Fruit fly (Drosophila melanogaster) whole organism, embryonic: ENCODE measurements around the gene CG5498.

Source experiments
- B-H1 ChIP-seq: fragments of 200-800 bp; sonication (Bioruptor generic); IDR thresholded peaks from 3 replicates; pipeline ENCODE4 v1.3.6; 2022; ENCODE audit warnings: missing biosample characterization, missing genetic modification characterization
- CG10979 ChIP-seq: fragments of 200-800 bp; sonication (Bioruptor generic); optimal IDR thresholded peaks from 2 replicates; lab custom pipeline; 2018; ENCODE audit warnings: missing biosample characterization, mild to moderate bottlenecking, missing genetic modification characterization, moderate library complexity
- CG12219 ChIP-seq: fragments of 200-800 bp; sonication (Bioruptor generic); optimal IDR thresholded peaks from 3 replicates; lab custom pipeline; 2018; ENCODE audit warnings: missing biosample characterization, mild to moderate bottlenecking, missing genetic modification characterization
- CG12236 ChIP-seq: fragments of 200-800 bp; sonication (Bioruptor generic); optimal IDR thresholded peaks from 2 replicates; lab custom pipeline; 2016; ENCODE audit warnings: missing biosample characterization, missing genetic modification characterization
- CG12391 ChIP-seq: fragments of 200-800 bp; sonication (Bioruptor generic); optimal IDR thresholded peaks from 3 replicates; lab custom pipeline; 2018; ENCODE audit warnings: missing biosample characterization, mild to moderate bottlenecking, missing genetic modification characterization, moderate library complexity
- CG12769 ChIP-seq: fragments of 200-800 bp; sonication (Bioruptor generic); optimal IDR thresholded peaks from 2 replicates; lab custom pipeline; 2019; ENCODE audit warnings: missing biosample characterization, mild to moderate bottlenecking, missing genetic modification characterization, moderate library complexity
- CG13624 ChIP-seq: fragments of 200-800 bp; sonication (Bioruptor generic); optimal IDR thresholded peaks from 2 replicates; lab custom pipeline; 2016; ENCODE audit warnings: missing biosample characterization, missing genetic modification characterization
- CG14014 ChIP-seq: fragments of 200-800 bp; sonication (Bioruptor generic); IDR thresholded peaks from 2 replicates; pipeline ENCODE4 v1.3.6; 2022; ENCODE audit warnings: missing biosample characterization, missing genetic modification characterization
- CG15479 ChIP-seq: fragments of 200-800 bp; sonication (Bioruptor generic); optimal IDR thresholded peaks from 3 replicates; lab custom pipeline; 2019; ENCODE audit warnings: missing biosample characterization, mild to moderate bottlenecking, missing genetic modification characterization, moderate library complexity
- CG17385 ChIP-seq: fragments of 200-800 bp; sonication (Bioruptor generic); optimal IDR thresholded peaks from 3 replicates; lab custom pipeline; 2018; ENCODE audit warnings: missing biosample characterization, mild to moderate bottlenecking, missing genetic modification characterization
- CG17912 ChIP-seq: fragments of 200-800 bp; sonication (Bioruptor generic); optimal IDR thresholded peaks from 2 replicates; lab custom pipeline; 2018; ENCODE audit warnings: missing biosample characterization, mild to moderate bottlenecking, missing genetic modification characterization
- CG18619 ChIP-seq: fragments of 200-800 bp; sonication (Bioruptor generic); optimal IDR thresholded peaks from 3 replicates; lab custom pipeline; 2017; ENCODE audit warnings: missing biosample characterization, mild to moderate bottlenecking, missing genetic modification characterization
- CG2129 ChIP-seq: fragments of 200-800 bp; sonication (Bioruptor generic); IDR thresholded peaks from 2 replicates; pipeline ENCODE4 v1.3.6; 2022; ENCODE audit warnings: missing biosample characterization, missing genetic modification characterization; ENCODE audit not compliant: partially characterized antibody
- CG31365 ChIP-seq: fragments of 200-800 bp; sonication (Bioruptor generic); optimal IDR thresholded peaks from 2 replicates; lab custom pipeline; 2018; ENCODE audit warnings: missing biosample characterization, mild to moderate bottlenecking, missing genetic modification characterization
- CG34224 ChIP-seq: fragments of 200-800 bp; sonication (Bioruptor generic); IDR thresholded peaks from 3 replicates; pipeline ENCODE4 v1.3.6; 2022; ENCODE audit warnings: missing biosample characterization, missing genetic modification characterization; ENCODE audit not compliant: partially characterized antibody
- CG42726 ChIP-seq: fragments of 200-800 bp; sonication (Bioruptor generic); IDR thresholded peaks from 2 replicates; pipeline ENCODE4 v1.3.6; 2022; ENCODE audit warnings: missing biosample characterization, missing genetic modification characterization; ENCODE audit not compliant: partially characterized antibody
- CG4730 ChIP-seq: fragments of 200-800 bp; sonication (Bioruptor generic); IDR thresholded peaks from 2 replicates; pipeline ENCODE4 v1.3.6; 2022; ENCODE audit warnings: missing biosample characterization, missing genetic modification characterization
- CG5180 ChIP-seq: fragments of 200-800 bp; sonication (Bioruptor generic); optimal IDR thresholded peaks from 3 replicates; lab custom pipeline; 2017; ENCODE audit warnings: missing biosample characterization, missing genetic modification characterization, mild to moderate bottlenecking, moderate library complexity, missing genetic modification reagents
- CG6254 ChIP-seq: fragments of 200-800 bp; sonication (Bioruptor generic); optimal IDR thresholded peaks from 3 replicates; lab custom pipeline; 2017; ENCODE audit warnings: mild to moderate bottlenecking, missing biosample characterization, missing genetic modification reagents, missing genetic modification characterization
- CG7987 ChIP-seq: fragments of 200-800 bp; sonication (Bioruptor generic); optimal IDR thresholded peaks from 2 replicates; lab custom pipeline; 2018; ENCODE audit warnings: missing biosample characterization, mild to moderate bottlenecking, missing genetic modification characterization, moderate library complexity
- CHES-1-like ChIP-seq: fragments of 200-800 bp; sonication (Bioruptor generic); optimal IDR thresholded peaks from 2 replicates; lab custom pipeline; 2016; ENCODE audit warnings: missing biosample characterization, missing genetic modification characterization
- CTCF ChIP-seq: fragments of 200-800 bp; sonication (Bioruptor generic); optimal IDR thresholded peaks from 2 replicates; lab custom pipeline; 2017; ENCODE audit warnings: missing biosample characterization, mild to moderate bottlenecking, missing genetic modification characterization, moderate library complexity
- D ChIP-seq, 2 experiments: fragments of 200-800 bp in 1 of 2; fragments of >200 bp in 1 of 2; sonication (Bioruptor generic) in 1 of 2; optimal IDR thresholded peaks; 2 replicates in 1 of 2; 3 replicates in 1 of 2; lab custom pipeline; 2017; ENCODE audit warnings: mild to moderate bottlenecking in 1 of 2, missing biosample characterization in 1 of 2, missing genetic modification characterization in 1 of 2, missing genetic modification reagents in 1 of 2
- Doc2 ChIP-seq: fragments of 200-800 bp; sonication (Bioruptor generic); IDR thresholded peaks from 2 replicates; pipeline ENCODE4 v1.3.6; 2022; ENCODE audit warnings: missing biosample characterization, missing genetic modification characterization
- ERR ChIP-seq: fragments of 200-800 bp; sonication (Bioruptor generic); optimal IDR thresholded peaks from 2 replicates; lab custom pipeline; 2016; ENCODE audit warnings: missing biosample characterization, missing genetic modification characterization
- Eip74EF ChIP-seq, 2 experiments: fragments of 200-800 bp in 1 of 2; fragments of >200 bp in 1 of 2; sonication (Bioruptor generic) in 1 of 2; optimal IDR thresholded peaks; 2 replicates each; lab custom pipeline; 2017 to 2019; ENCODE audit warnings: missing biosample characterization in 2 of 2, missing genetic modification characterization in 2 of 2, mild to moderate bottlenecking in 1 of 2, moderate library complexity in 1 of 2
- Hmr ChIP-seq: fragments of 200-800 bp; sonication (Bioruptor generic); optimal IDR thresholded peaks from 3 replicates; lab custom pipeline; 2017; ENCODE audit warnings: mild to moderate bottlenecking, missing biosample characterization, missing genetic modification reagents, missing genetic modification characterization
- Hmx ChIP-seq: fragments of 200-800 bp; sonication (Bioruptor generic); optimal IDR thresholded peaks from 2 replicates; lab custom pipeline; 2016; ENCODE audit warnings: missing biosample characterization, missing genetic modification characterization
- Hr78 ChIP-seq, 2 experiments: fragments of 200-800 bp in 1 of 2; fragments of >200 bp in 1 of 2; sonication (Bioruptor generic) in 1 of 2; optimal IDR thresholded peaks; 2 replicates each; lab custom pipeline; 2017 to 2019; ENCODE audit warnings: missing biosample characterization in 2 of 2, missing genetic modification characterization in 2 of 2, mild to moderate bottlenecking in 1 of 2, moderate library complexity in 1 of 2
- Oli ChIP-seq: fragments of 200-800 bp; sonication (Bioruptor generic); optimal IDR thresholded peaks from 2 replicates; lab custom pipeline; 2018; ENCODE audit warnings: missing biosample characterization, mild to moderate bottlenecking, missing genetic modification characterization, moderate library complexity
- Six4 ChIP-seq: fragments of 200-800 bp; sonication (Bioruptor generic); optimal IDR thresholded peaks from 2 replicates; lab custom pipeline; 2016; ENCODE audit warnings: missing biosample characterization, missing genetic modification characterization
- Sox102F ChIP-seq: fragments of 200-800 bp; sonication (Bioruptor generic); optimal IDR thresholded peaks from 2 replicates; lab custom pipeline; 2018; ENCODE audit warnings: missing biosample characterization, mild to moderate bottlenecking, missing genetic modification characterization, moderate library complexity
- Spps ChIP-seq: fragments of 200-800 bp; sonication (Bioruptor generic); optimal IDR thresholded peaks from 2 replicates; lab custom pipeline; 2018; ENCODE audit warnings: missing biosample characterization, mild to moderate bottlenecking, missing genetic modification characterization
- Trl ChIP-seq, 3 experiments: fragments of >200 bp in 2 of 3; fragments of 200-800 bp in 1 of 3; sonication (Bioruptor generic) in 1 of 3; optimal IDR thresholded peaks; 2 replicates in 1 of 3; 3 replicates in 2 of 3; lab custom pipeline; 2016 to 2017; ENCODE audit warnings: missing biosample characterization in 1 of 3, missing genetic modification characterization in 1 of 3
- Xbp1 ChIP-seq: fragments of 200-800 bp; sonication (Bioruptor generic); optimal IDR thresholded peaks from 3 replicates; lab custom pipeline; 2016; ENCODE audit warnings: missing biosample characterization, mild to moderate bottlenecking, missing genetic modification characterization
- ci ChIP-seq: fragments of 200-800 bp; sonication (Bioruptor generic); IDR thresholded peaks from 3 replicates; pipeline ENCODE4 v1.3.6; 2022; ENCODE audit warnings: missing biosample characterization, missing genetic modification characterization
- gro ChIP-seq: fragments of 200-800 bp; sonication (Bioruptor generic); optimal IDR thresholded peaks from 2 replicates; lab custom pipeline; 2016; ENCODE audit warnings: missing biosample characterization, missing genetic modification characterization
- gt ChIP-seq: fragments of 200-800 bp; sonication (Bioruptor generic); IDR thresholded peaks from 2 replicates; pipeline ENCODE4 v1.3.6; 2022; ENCODE audit warnings: missing biosample characterization, missing genetic modification characterization
- hth ChIP-seq: fragments of >200 bp; optimal IDR thresholded peaks from 2 replicates; lab custom pipeline; 2017; ENCODE audit warnings: inconsistent platforms
- inv ChIP-seq: fragments of 200-800 bp; sonication (Bioruptor generic); IDR thresholded peaks from 2 replicates; pipeline ENCODE4 v1.3.6; 2022; ENCODE audit warnings: missing biosample characterization, missing genetic modification characterization; ENCODE audit not compliant: partially characterized antibody
- jumu ChIP-seq: fragments of 200-800 bp; sonication (Bioruptor generic); optimal IDR thresholded peaks from 3 replicates; lab custom pipeline; 2016; ENCODE audit warnings: missing biosample characterization, missing genetic modification characterization
- prd ChIP-seq, 3 experiments: fragments of >200 bp in 2 of 3; fragments of 200-800 bp in 1 of 3; sonication (Bioruptor generic) in 1 of 3; optimal IDR thresholded peaks in 2 of 3; IDR thresholded peaks in 1 of 3; 2 replicates in 2 of 3; 3 replicates in 1 of 3; pipeline versions ENCODE4 v1.3.6 to Lab custom; 2017 to 2022; ENCODE audit warnings: missing biosample characterization in 1 of 3, missing genetic modification characterization in 1 of 3
- psq ChIP-seq: fragments of 200-800 bp; sonication (Bioruptor generic); optimal IDR thresholded peaks from 2 replicates; lab custom pipeline; 2017; ENCODE audit warnings: missing biosample characterization, missing genetic modification characterization
- slbo ChIP-seq: fragments of 200-800 bp; sonication (Bioruptor generic); IDR thresholded peaks from 2 replicates; pipeline ENCODE4 v1.3.6; 2022; ENCODE audit warnings: missing biosample characterization, missing genetic modification characterization
- tap ChIP-seq: fragments of 200-800 bp; optimal IDR thresholded peaks from 3 replicates; lab custom pipeline; 2019; ENCODE audit warnings: missing biosample characterization, mild to moderate bottlenecking, missing genetic modification characterization, moderate library complexity
- trh ChIP-seq: fragments of 200-800 bp; sonication (Bioruptor generic); optimal IDR thresholded peaks from 2 replicates; lab custom pipeline; 2016; ENCODE audit warnings: missing biosample characterization, missing genetic modification characterization
- vfl ChIP-seq: fragments of 200-800 bp; sonication (Bioruptor generic); optimal IDR thresholded peaks from 2 replicates; lab custom pipeline; 2016; ENCODE audit warnings: missing biosample characterization, missing genetic modification characterization
- zen ChIP-seq: fragments of 200-800 bp; sonication (Bioruptor generic); optimal IDR thresholded peaks from 3 replicates; lab custom pipeline; 2018; ENCODE audit warnings: missing biosample characterization, mild to moderate bottlenecking, missing genetic modification characterization, moderate library complexity
- zfh1 ChIP-seq: fragments of 200-800 bp; sonication (Bioruptor generic); IDR thresholded peaks from 3 replicates; pipeline ENCODE4 v1.3.6; 2022; ENCODE audit warnings: missing biosample characterization, missing genetic modification characterization

Gene CG5498

dm6 chr3L:20388983-20389382, 5.1 kb upstream of the CG5498 start (continued):
- TF ChIP-seq Eip74EF (GFP tag; optimal IDR thresholded peaks at IDR 0.05; lab: Kevin White, UChicago) (peak in 1 of 2 experiments; percentile 68), trh (GFP tag; lab: Kevin White, UChicago) (no peak), Hr78 (GFP tag; optimal IDR thresholded peaks at IDR 0.05; lab: Kevin White, UChicago) (peak in 1 of 2 experiments; percentile 77), zfh1 (GFP tag; lab: Robert Waterston, UW) (no peak), tap (tag; lab: Kevin White, UChicago) (no peak), inv (GFP tag; lab: Robert Waterston, UW) (no peak), Sox102F (GFP tag; lab: Kevin White, UChicago) (peak; percentile 28), Hmr (GFP tag; lab: Kevin White, UChicago) (peak; percentile 59), CG4730 (peak; percentile 41; the same call in 1 of the 2 replicates), Xbp1 (GFP tag; lab: Kevin White, UChicago) (peak; percentile 35), hth (lab: Kevin White, UChicago) (no peak), Doc2 (no peak), CG6254 (no peak), CG12219 (peak; percentile 34), CG12236 (GFP tag; lab: Kevin White, UChicago) (peak; percentile 16), ci (GFP tag; lab: Robert Waterston, UW) (peak; percentile 27; the same call in 1 of the 3 replicates), CG12769 (tag; lab: Kevin White, UChicago) (peak; percentile 87), psq (GFP tag; lab: Kevin White, UChicago) (no peak), CG17912 (no peak), Trl (optimal IDR thresholded peaks at IDR 0.05; lab: Kevin White, UChicago) (no peak), Trl (GFP tag; optimal IDR thresholded peaks at IDR 0.05; lab: Kevin White, UChicago) (peak; percentile 31), Oli (tag; lab: Kevin White, UChicago) (peak; percentile 30), zen (tag; lab: Kevin White, UChicago) (no peak), Spps (no peak), CG15479 (GFP tag; lab: Kevin White, UChicago) (peak; percentile 26), D (optimal IDR thresholded peaks at IDR 0.05; lab: Kevin White, UChicago) (no peak), D (GFP tag; optimal IDR thresholded peaks at IDR 0.05; lab: Kevin White, UChicago) (no peak), B-H1 (no peak), CG2129 (GFP tag; lab: Robert Waterston, UW) (no peak), CG18619 (GFP tag; lab: Kevin White, UChicago) (no peak), CG12391 (peak; percentile 20), CG5180 (GFP tag; lab: Kevin White, UChicago) (no peak), CG17385 (GFP tag; lab: Kevin White, UChicago) (peak; percentile 13), prd (optimal IDR thresholded peaks at IDR 0.05; lab: Kevin White, UChicago) (no peak), prd (GFP tag; IDR thresholded peaks at IDR 0.05; lab: Robert Waterston, UW) (peak; percentile 49; the same call in 1 of the 3 replicates), ERR (GFP tag; lab: Kevin White, UChicago) (peak; percentile 59), gro (GFP tag; lab: Kevin White, UChicago) (peak; percentile 73), vfl (GFP tag; lab: Kevin White, UChicago) (no peak), slbo (GFP tag; lab: Robert Waterston, UW) (peak; percentile 57), CG14014 (GFP tag; lab: Robert Waterston, UW) (no peak; the same call in 1 of the 2 replicates), jumu (GFP tag; lab: Kevin White, UChicago) (peak; percentile 16), CG42726 (no peak), CG13624 (peak; percentile 20), CG31365 (tag; lab: Kevin White, UChicago) (no peak), CTCF (GFP tag; lab: Kevin White, UChicago) (no peak), Six4 (no peak), CG34224 (GFP tag; lab: Robert Waterston, UW) (no peak), gt (GFP tag; lab: Robert Waterston, UW) (no peak), CHES-1-like (GFP tag; lab: Kevin White, UChicago) (peak; percentile 36), CG10979 (tag; lab: Kevin White, UChicago) (no peak), Hmx (GFP tag; lab: Kevin White, UChicago) (no peak), CG7987 (GFP tag; lab: Kevin White, UChicago) (peak; percentile 28)
